Worm (Caenorhabditis elegans) whole organism, L3 larva: ENCODE measurements around the gene piki-1.
A peak's percentile ranks its signal among the peaks of the same experiment; 100 is the strongest.

Source experiments
- R02D3.7 ChIP-seq: fragments of 150-350 bp; optimal IDR thresholded peaks from 2 replicates; lab custom pipeline; 2014; ENCODE audit warnings: missing biosample characterization, missing genetic modification characterization
- aly-2 ChIP-seq: fragments of 150-350 bp; optimal IDR thresholded peaks from 2 replicates; lab custom pipeline; 2014; ENCODE audit warnings: missing biosample characterization, missing genetic modification characterization
- ama-1 ChIP-seq: fragments of 150-350 bp; optimal IDR thresholded peaks from 2 replicates; lab custom pipeline; 2018
- ceh-82 ChIP-seq: fragments of 150-350 bp; optimal IDR thresholded peaks from 2 replicates; lab custom pipeline; 2014; ENCODE audit warnings: missing biosample characterization, missing genetic modification characterization
- ceh-9 ChIP-seq: sonication (generic microtip); optimal IDR thresholded peaks from 2 replicates; lab custom pipeline; 2018; ENCODE audit warnings: missing biosample characterization, missing genetic modification characterization
- egl-5 ChIP-seq: fragments of 150-350 bp; optimal IDR thresholded peaks from 2 replicates; lab custom pipeline; 2017; ENCODE audit warnings: missing biosample characterization, missing genetic modification reagents, missing genetic modification characterization, inconsistent platforms
- elt-1 ChIP-seq: fragments of 150-350 bp; optimal IDR thresholded peaks from 2 replicates; lab custom pipeline; 2014; ENCODE audit warnings: missing biosample characterization, missing genetic modification characterization
- elt-2 ChIP-seq: sonication (generic microtip); optimal IDR thresholded peaks from 2 replicates; lab custom pipeline; 2016; ENCODE audit warnings: missing genetic modification reagents, mild to moderate bottlenecking, missing genetic modification characterization, missing compliant biosample characterization
- elt-3 ChIP-seq, 3 experiments: fragments of 150-350 bp in 1 of 3; sonication (generic microtip) in 2 of 3; optimal IDR thresholded peaks; 2 replicates in 2 of 3; 4 replicates in 1 of 3; lab custom pipeline; 2014 to 2017; ENCODE audit warnings: missing biosample characterization in 3 of 3, missing genetic modification characterization in 3 of 3
- fkh-10 ChIP-seq: sonication (generic microtip); optimal IDR thresholded peaks from 2 replicates; lab custom pipeline; 2017; ENCODE audit warnings: missing biosample characterization, missing genetic modification reagents, missing genetic modification characterization
- fkh-2 ChIP-seq: fragments of 150-350 bp; optimal IDR thresholded peaks from 2 replicates; lab custom pipeline; 2014; ENCODE audit warnings: missing biosample characterization, missing genetic modification reagents, missing genetic modification characterization
- fos-1 ChIP-seq: fragments of 150-350 bp; optimal IDR thresholded peaks from 2 replicates; lab custom pipeline; 2014; ENCODE audit warnings: missing biosample characterization, missing genetic modification characterization
- hmg-11 ChIP-seq: sonication (generic microtip); optimal IDR thresholded peaks from 2 replicates; lab custom pipeline; 2016; ENCODE audit warnings: missing genetic modification characterization, missing compliant biosample characterization
- lin-15B ChIP-seq: fragments of 150-350 bp; optimal IDR thresholded peaks from 2 replicates; lab custom pipeline; 2014; ENCODE audit warnings: missing biosample characterization, missing genetic modification characterization
- lsy-12 ChIP-seq: sonication (generic microtip); optimal IDR thresholded peaks from 2 replicates; lab custom pipeline; 2016; ENCODE audit warnings: mild to moderate bottlenecking, missing genetic modification characterization, missing compliant biosample characterization
- nfya-1 ChIP-seq: sonication (generic microtip); optimal IDR thresholded peaks from 2 replicates; lab custom pipeline; 2017; ENCODE audit warnings: missing genetic modification characterization, mild to moderate bottlenecking, missing compliant biosample characterization, antibody characterized with exemption, moderate library complexity; ENCODE audit not compliant: insufficient read depth
- nhr-11 ChIP-seq: fragments of 150-350 bp; optimal IDR thresholded peaks from 2 replicates; lab custom pipeline; 2014; ENCODE audit warnings: missing biosample characterization, missing genetic modification characterization
- nhr-12 ChIP-seq: fragments of 150-350 bp; optimal IDR thresholded peaks from 2 replicates; lab custom pipeline; 2014; ENCODE audit warnings: missing biosample characterization, missing genetic modification characterization
- nhr-23 ChIP-seq: fragments of 150-350 bp; optimal IDR thresholded peaks from 2 replicates; lab custom pipeline; 2014; ENCODE audit warnings: missing biosample characterization, missing genetic modification reagents, missing genetic modification characterization
- nhr-25 ChIP-seq: sonication (generic microtip); optimal IDR thresholded peaks from 2 replicates; lab custom pipeline; 2017; ENCODE audit warnings: missing biosample characterization, missing genetic modification characterization
- nhr-43 ChIP-seq: sonication (generic microtip); optimal IDR thresholded peaks from 2 replicates; lab custom pipeline; 2016; ENCODE audit warnings: mild to moderate bottlenecking, missing genetic modification characterization, missing compliant biosample characterization; ENCODE audit not compliant: poor library complexity, severe bottlenecking
- nhr-67 ChIP-seq: fragments of 150-350 bp; optimal IDR thresholded peaks from 2 replicates; lab custom pipeline; 2014; ENCODE audit warnings: missing biosample characterization, missing genetic modification characterization
- nhr-76 ChIP-seq: fragments of 150-350 bp; sonication (generic microtip); optimal IDR thresholded peaks from 5 replicates; lab custom pipeline; 2014; ENCODE audit warnings: missing biosample characterization, missing genetic modification characterization
- nhr-77 ChIP-seq: fragments of 150-350 bp; optimal IDR thresholded peaks from 2 replicates; lab custom pipeline; 2014; ENCODE audit warnings: missing biosample characterization, missing genetic modification characterization
- pha-4 ChIP-seq: fragments of 150-350 bp; optimal IDR thresholded peaks from 2 replicates; lab custom pipeline; 2014; ENCODE audit warnings: missing biosample characterization, missing genetic modification reagents, missing genetic modification characterization
- pqm-1 ChIP-seq: fragments of 150-350 bp; optimal IDR thresholded peaks from 2 replicates; lab custom pipeline; 2017; ENCODE audit warnings: missing biosample characterization, missing genetic modification characterization, inconsistent platforms
- sea-2 ChIP-seq: fragments of 150-350 bp; sonication (generic microtip); optimal IDR thresholded peaks from 4 replicates; lab custom pipeline; 2014; ENCODE audit warnings: missing biosample characterization, missing genetic modification reagents, missing genetic modification characterization
- snpc-4 ChIP-seq: fragments of 150-350 bp; optimal IDR thresholded peaks from 2 replicates; lab custom pipeline; 2014; ENCODE audit warnings: missing biosample characterization, missing genetic modification characterization
- tbx-2 ChIP-seq: sonication (generic microtip); optimal IDR thresholded peaks from 2 replicates; lab custom pipeline; 2016; ENCODE audit warnings: mild to moderate bottlenecking, missing genetic modification characterization, missing compliant biosample characterization
- unc-39 ChIP-seq: sonication (generic microtip); optimal IDR thresholded peaks from 4 replicates; lab custom pipeline; 2017; ENCODE audit warnings: missing biosample characterization, missing genetic modification characterization
- unc-62 ChIP-seq: fragments of 150-350 bp; sonication (generic microtip); optimal IDR thresholded peaks from 4 replicates; lab custom pipeline; 2014; ENCODE audit warnings: missing biosample characterization, missing genetic modification reagents, missing genetic modification characterization
- zag-1 ChIP-seq: fragments of 150-350 bp; optimal IDR thresholded peaks from 2 replicates; lab custom pipeline; 2014; ENCODE audit warnings: missing biosample characterization, missing genetic modification characterization

Gene piki-1

ce11 chrX:15272925-15273324 is 26.7 kb upstream of the piki-1 start:
- TF ChIP-seq nhr-25 (tag; lab: Kevin White, UChicago) (peak; percentile 90), nfya-1 (peak; percentile 14), ceh-82 (no peak), nhr-23 (tag; lab: Kevin White, UChicago) (peak; percentile 33), egl-5 (tag; lab: Kevin White, UChicago) (no peak)

ce11 chrX:15270656-15271055 is 24.5 kb upstream of the piki-1 start:
- TF ChIP-seq unc-62, result no peak
- no peak for TF ChIP-seq fos-1 (tag; lab: Kevin White, UChicago)
- TF ChIP-seq fkh-2, result no peak
- TF ChIP-seq nhr-25 (tag; lab: Kevin White, UChicago), result no peak
- no peak for TF ChIP-seq nhr-67 (tag; lab: Kevin White, UChicago)
- no peak for TF ChIP-seq lin-15B (tag; lab: Kevin White, UChicago)
- TF ChIP-seq ceh-9 (tag; lab: Kevin White, UChicago), result no peak
- no peak for TF ChIP-seq nhr-77
- TF ChIP-seq ama-1 (lab: Kevin White, UChicago), result no peak
- TF ChIP-seq nhr-23 (tag; lab: Kevin White, UChicago), result no peak
- TF ChIP-seq lsy-12, result no peak
- TF ChIP-seq, all 47 proteins: peak for 0

ce11 chrX:15268461-15268860 is 22.3 kb upstream of the piki-1 start:
- TF ChIP-seq elt-2 (peak; percentile 0), nhr-76 (tag; lab: Kevin White, UChicago) (no peak), fkh-10 (no peak), lsy-12 (peak; percentile 47), pha-4 (tag; lab: Kevin White, UChicago) (no peak)

ce11 chrX:15264593-15264992 is 18.4 kb upstream of the piki-1 start:
- TF ChIP-seq elt-3 (tag; optimal IDR thresholded peaks at IDR 0.05; lab: Kevin White, UChicago) (no peak), nhr-23 (tag; lab: Kevin White, UChicago) (peak; percentile 33), tbx-2 (peak; percentile 15)

- TF ChIP-seq zag-1 (no peak), tbx-2 (no peak), unc-39 (tag; lab: Kevin White, UChicago) (no peak)
Measured at ce11 chrX:15264149-15264548, 17.9 kb upstream of the piki-1 start.

ce11 chrX:15262875-15263274 is 16.7 kb upstream of the piki-1 start:
- TF ChIP-seq elt-1, result no peak
- TF ChIP-seq R02D3.7 (tag; lab: Kevin White, UChicago), result no peak
- no peak for TF ChIP-seq nhr-43 (tag; lab: Kevin White, UChicago)
- TF ChIP-seq ceh-82, result no peak
- no peak for TF ChIP-seq sea-2 (GFP tag; lab: Kevin White, UChicago)
- no peak for TF ChIP-seq unc-39 (tag; lab: Kevin White, UChicago)
- no peak for TF ChIP-seq snpc-4
- TF ChIP-seq zag-1, result no peak
- no peak for TF ChIP-seq pqm-1 (tag; lab: Kevin White, UChicago)
- no peak for TF ChIP-seq nhr-23 (tag; lab: Kevin White, UChicago)
- TF ChIP-seq pha-4 (tag; lab: Kevin White, UChicago), result no peak
- TF ChIP-seq ama-1 (lab: Kevin White, UChicago), result no peak
- TF ChIP-seq aly-2 (tag; lab: Kevin White, UChicago), result no peak
- no peak for TF ChIP-seq fkh-10
- TF ChIP-seq nhr-11 (tag; lab: Kevin White, UChicago), result no peak
- no peak for TF ChIP-seq hmg-11 (tag; lab: Kevin White, UChicago)
- no peak for TF ChIP-seq lsy-12
- TF ChIP-seq nhr-25 (tag; lab: Kevin White, UChicago), result no peak
- TF ChIP-seq nhr-12 (tag; lab: Kevin White, UChicago), result no peak
- TF ChIP-seq, all 47 proteins: peak for 0

- no peak for TF ChIP-seq egl-5 (tag; lab: Kevin White, UChicago)
- TF ChIP-seq fkh-2, result no peak
- TF ChIP-seq lin-15B (tag; lab: Kevin White, UChicago), result no peak
- TF ChIP-seq zag-1, result no peak
Measured at ce11 chrX:15262423-15262822, 16.2 kb upstream of the piki-1 start, which contains the start of gene F46F2.5. F46F2.5 (plus strand) TSS chrX:15262723.
